Fruit fly (Drosophila melanogaster) whole organism: ENCODE measurements around the gene rst.

Experiments
- CG8478 ChIP-seq: fragments of >200 bp; optimal IDR thresholded peaks from 2 replicates; lab custom pipeline; 2018; ENCODE audit warnings: inconsistent platforms
- Dll ChIP-seq: fragments of >200 bp; optimal IDR thresholded peaks from 2 replicates; lab custom pipeline; 2017
- EcR ChIP-seq, 2 experiments: fragments of >200 bp; optimal IDR thresholded peaks; 2 replicates each; lab custom pipeline; 2017; ENCODE audit warnings: missing biosample characterization in 2 of 2, missing genetic modification characterization in 2 of 2, missing genetic modification reagents in 2 of 2
- pan ChIP-seq: fragments of >200 bp; optimal IDR thresholded peaks from 2 replicates; lab custom pipeline; 2017
- psq ChIP-seq: fragments of >200 bp; optimal IDR thresholded peaks from 2 replicates; lab custom pipeline; 2017
- usp ChIP-seq: fragments of >200 bp; optimal IDR thresholded peaks from 2 replicates; lab custom pipeline; 2017; ENCODE audit warnings: missing biosample characterization, missing genetic modification characterization, mixed read lengths

dm6 chrX:2929496-2929895 lies 44.1 kb downstream of the rst start, which contains the start of gene CG32793:
- TF ChIP-seq Dll (lab: Kevin White, UChicago) = no peak
- TF ChIP-seq usp = no peak
- TF ChIP-seq psq (lab: Kevin White, UChicago) = no peak
- TF ChIP-seq CG8478 = no peak
- TF ChIP-seq pan = no peak
- TF ChIP-seq EcR (GFP tag; optimal IDR thresholded peaks at IDR 0.05; lab: Kevin White, UChicago) = no peak
